Worm (Caenorhabditis elegans) whole organism, L3 larva: Measurements from ENCODE around the gene F19C6.5.
A peak's percentile ranks its signal among the peaks of the same experiment; 100 is the strongest.

Source experiments
- R02D3.7 ChIP-seq: fragments of 150-350 bp; optimal IDR thresholded peaks from 2 replicates; lab custom pipeline; 2014; ENCODE audit warnings: missing biosample characterization, missing genetic modification characterization
- egl-27 ChIP-seq: sonication (generic microtip); optimal IDR thresholded peaks from 4 replicates; lab custom pipeline; 2017; ENCODE audit warnings: missing biosample characterization, missing genetic modification reagents, missing genetic modification characterization
- lin-39 ChIP-seq: fragments of 150-350 bp; optimal IDR thresholded peaks from 2 replicates; lab custom pipeline; 2018; ENCODE audit warnings: missing biosample characterization, missing genetic modification reagents, missing genetic modification characterization
- mdl-1 ChIP-seq: fragments of 150-350 bp; optimal IDR thresholded peaks from 2 replicates; lab custom pipeline; 2014; ENCODE audit warnings: missing biosample characterization, missing genetic modification characterization
- nhr-23 ChIP-seq: fragments of 150-350 bp; optimal IDR thresholded peaks from 2 replicates; lab custom pipeline; 2014; ENCODE audit warnings: missing biosample characterization, missing genetic modification reagents, missing genetic modification characterization
- nhr-28 ChIP-seq: fragments of 150-350 bp; optimal IDR thresholded peaks from 2 replicates; lab custom pipeline; 2014; ENCODE audit warnings: missing biosample characterization, missing genetic modification characterization
- unc-62 ChIP-seq: fragments of 150-350 bp; sonication (generic microtip); optimal IDR thresholded peaks from 4 replicates; lab custom pipeline; 2014; ENCODE audit warnings: missing biosample characterization, missing genetic modification reagents, missing genetic modification characterization
- ztf-11 ChIP-seq: fragments of 150-350 bp; optimal IDR thresholded peaks from 2 replicates; lab custom pipeline; 2014; ENCODE audit warnings: missing biosample characterization, missing genetic modification characterization

DNA sequence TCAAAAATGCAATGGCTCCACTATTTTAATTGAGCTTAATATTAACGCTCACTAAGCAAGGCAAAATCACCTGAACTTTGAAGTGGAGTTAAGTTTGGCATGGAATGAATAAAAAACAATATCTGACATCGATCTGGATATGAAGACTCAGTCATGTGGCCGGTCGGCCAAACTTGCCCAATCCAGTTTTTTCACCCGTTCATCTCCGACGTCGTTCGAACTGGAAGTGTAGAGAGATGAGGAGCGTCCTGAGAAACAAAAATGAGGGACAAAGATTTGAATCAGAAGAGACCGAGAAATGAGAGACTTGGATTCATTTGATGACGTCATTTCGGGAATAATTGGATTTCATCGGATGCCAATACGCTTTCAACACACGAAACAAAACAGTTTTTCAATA, 46.6 kb downstream of the F19C6.5 start:
- TF ChIP-seq ztf-11 (tag; lab: Kevin White, UChicago) (no peak), R02D3.7 (no peak), unc-62 (GFP tag; lab: Kevin White, UChicago) (no peak), nhr-23 (tag; lab: Kevin White, UChicago) (peak; percentile 34), nhr-28 (no peak), egl-27 (tag; lab: Kevin White, UChicago) (no peak), lin-39 (tag; lab: Kevin White, UChicago) (no peak), mdl-1 (no peak)
